Fruit fly (Drosophila melanogaster) whole organism: Measurements from ENCODE around the gene Gbp3.

Experiments
- CG8478 ChIP-seq: fragments of >200 bp; optimal IDR thresholded peaks from 2 replicates; lab custom pipeline; 2018; ENCODE audit warnings: inconsistent platforms
- Dll ChIP-seq: fragments of >200 bp; optimal IDR thresholded peaks from 2 replicates; lab custom pipeline; 2017
- EcR ChIP-seq, 2 experiments: fragments of >200 bp; optimal IDR thresholded peaks; 2 replicates each; lab custom pipeline; 2017; ENCODE audit warnings: missing biosample characterization in 2 of 2, missing genetic modification characterization in 2 of 2, missing genetic modification reagents in 2 of 2
- pan ChIP-seq: fragments of >200 bp; optimal IDR thresholded peaks from 2 replicates; lab custom pipeline; 2017
- psq ChIP-seq: fragments of >200 bp; optimal IDR thresholded peaks from 2 replicates; lab custom pipeline; 2017
- usp ChIP-seq: fragments of >200 bp; optimal IDR thresholded peaks from 2 replicates; lab custom pipeline; 2017; ENCODE audit warnings: missing biosample characterization, missing genetic modification characterization, mixed read lengths

The Gbp3 gene

DNA sequence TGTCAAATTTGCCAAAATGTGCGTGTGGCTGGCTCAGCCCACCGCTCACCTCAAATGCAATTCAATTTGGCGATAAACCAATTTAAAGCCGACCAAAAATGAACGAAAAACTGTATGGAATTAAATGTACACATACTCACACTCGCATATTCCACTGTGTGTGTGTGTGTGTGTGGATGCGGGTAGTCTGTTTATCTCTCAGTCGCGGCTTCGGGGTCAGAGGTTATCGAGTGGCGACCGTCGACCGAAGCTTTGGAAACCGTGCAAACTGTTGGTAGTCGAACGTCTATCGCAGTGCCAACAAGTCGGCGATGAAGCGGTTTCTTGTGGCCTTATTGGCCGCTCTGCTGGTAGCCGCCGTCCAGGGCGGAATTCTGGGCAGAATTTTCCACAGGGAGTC lies at the start of gene Gbp3:
Gene Gbp3, plus strand, starts transcription at position 274 of the 400 bp plus-strand sequence.
- TF ChIP-seq psq (no peak), CG8478 (lab: Kevin White, UChicago) (no peak), pan (lab: Kevin White, UChicago) (no peak), usp (no peak), EcR (GFP tag; optimal IDR thresholded peaks at IDR 0.05; lab: Kevin White, UChicago) (no peak), Dll (lab: Kevin White, UChicago) (no peak)

dm6 chr3R:22965220-22965619 lies 11.8 kb upstream of the Gbp3 start:
- TF ChIP-seq pan (lab: Kevin White, UChicago) (no peak), usp (no peak), psq (no peak), Dll (lab: Kevin White, UChicago) (no peak), CG8478 (lab: Kevin White, UChicago) (no peak)

DNA sequence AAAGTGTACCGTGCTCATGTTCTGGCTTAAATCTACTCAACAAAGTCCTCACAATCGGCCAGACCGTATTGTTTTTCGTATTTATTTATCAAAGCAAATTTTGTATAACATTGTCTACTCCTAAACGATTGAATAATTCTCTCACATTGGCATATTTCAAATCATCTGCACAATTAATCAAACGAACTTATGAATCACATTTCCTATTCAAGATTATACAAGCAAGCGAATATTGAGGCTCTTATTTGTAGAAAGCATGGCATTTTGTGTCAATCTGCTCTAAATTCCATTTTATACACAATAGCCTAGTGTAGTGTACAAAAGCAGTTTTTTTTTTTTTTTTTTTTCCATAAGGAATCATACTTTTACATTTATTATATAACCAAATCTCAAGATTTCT lies 11.1 kb upstream of the Gbp3 start, which contains the start of gene Tpl94D:
Gene Tpl94D, plus strand, starts transcription at position 301 of the 400 bp plus-strand sequence.
- no peak for TF ChIP-seq usp
- TF ChIP-seq EcR (GFP tag; optimal IDR thresholded peaks at IDR 0.05; lab: Kevin White, UChicago) = no peak
- TF ChIP-seq Dll (lab: Kevin White, UChicago) = no peak
- TF ChIP-seq CG8478 (lab: Kevin White, UChicago) = no peak
- TF ChIP-seq pan (lab: Kevin White, UChicago) = no peak
- TF ChIP-seq psq = no peak

DNA sequence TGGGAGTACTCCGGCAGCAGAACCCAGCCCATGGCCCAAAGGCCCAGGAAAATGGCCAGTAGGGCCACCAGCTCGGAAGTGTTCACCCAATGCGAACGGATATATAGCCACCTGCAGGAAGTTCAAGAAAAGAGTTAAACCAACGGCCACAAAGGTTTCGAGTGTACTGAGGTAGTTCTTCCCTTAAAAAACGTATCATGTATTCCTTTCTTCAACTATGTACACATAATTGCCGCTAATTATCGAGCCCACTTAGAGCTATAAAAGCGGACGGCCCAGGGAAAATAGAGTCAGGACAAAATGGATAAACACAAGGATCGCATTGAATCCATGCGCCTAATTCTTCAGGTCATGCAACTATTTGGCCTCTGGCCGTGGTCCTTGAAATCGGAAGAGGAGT lies 9.9 kb downstream of the Gbp3 start, which contains the start of gene Or94a:
Gene Or94a, plus strand, starts transcription at position 301 of the 400 bp plus-strand sequence.
- TF ChIP-seq psq (no peak), EcR (GFP tag; optimal IDR thresholded peaks at IDR 0.05; lab: Kevin White, UChicago) (no peak), usp (no peak), CG8478 (lab: Kevin White, UChicago) (no peak), Dll (lab: Kevin White, UChicago) (no peak), pan (lab: Kevin White, UChicago) (no peak)

DNA sequence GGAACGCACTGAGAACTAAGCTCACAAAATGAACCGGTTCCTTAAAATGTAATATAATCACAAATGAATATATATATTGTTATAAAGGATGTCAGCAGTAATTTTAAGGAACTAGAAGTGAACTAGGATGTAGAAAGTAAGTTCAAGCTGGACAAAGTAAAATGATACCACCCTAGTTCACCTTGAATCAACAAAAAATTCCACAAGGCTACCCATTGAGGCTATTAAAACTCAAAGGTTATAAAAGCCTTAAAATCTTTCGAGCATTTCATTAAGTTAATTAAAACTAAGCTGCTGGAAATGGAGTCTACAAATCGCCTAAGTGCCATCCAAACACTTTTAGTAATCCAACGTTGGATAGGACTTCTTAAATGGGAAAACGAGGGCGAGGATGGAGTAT lies 11.9 kb downstream of the Gbp3 start, which contains the start of gene Or94b:
Gene Or94b, plus strand, starts transcription at position 301 of the 400 bp plus-strand sequence.
- TF ChIP-seq pan (lab: Kevin White, UChicago) (no peak), usp (no peak), EcR (GFP tag; optimal IDR thresholded peaks at IDR 0.05; lab: Kevin White, UChicago) (no peak), Dll (lab: Kevin White, UChicago) (no peak), psq (no peak), CG8478 (lab: Kevin White, UChicago) (no peak)

- no peak for TF ChIP-seq CG8478 (lab: Kevin White, UChicago)
- TF ChIP-seq Dll (lab: Kevin White, UChicago) = no peak
- no peak for TF ChIP-seq EcR (GFP tag; optimal IDR thresholded peaks at IDR 0.05; lab: Kevin White, UChicago)
- TF ChIP-seq usp = no peak
Measured at dm6 chr3R:22997912-22998622, 21.0 kb downstream of the Gbp3 start, which contains the start of gene Nha2. Gene Nha2 (minus strand): TSS chr3R:22998528.

- TF ChIP-seq CG8478 (lab: Kevin White, UChicago) = no peak
- no peak for TF ChIP-seq EcR (GFP tag; optimal IDR thresholded peaks at IDR 0.05; lab: Kevin White, UChicago)
- no peak for TF ChIP-seq usp
- no peak for TF ChIP-seq pan (lab: Kevin White, UChicago)
- no peak for TF ChIP-seq Dll (lab: Kevin White, UChicago)
- no peak for TF ChIP-seq psq
Measured at dm6 chr3R:22998623-22999179, 21.6 kb downstream of the Gbp3 start.

DNA sequence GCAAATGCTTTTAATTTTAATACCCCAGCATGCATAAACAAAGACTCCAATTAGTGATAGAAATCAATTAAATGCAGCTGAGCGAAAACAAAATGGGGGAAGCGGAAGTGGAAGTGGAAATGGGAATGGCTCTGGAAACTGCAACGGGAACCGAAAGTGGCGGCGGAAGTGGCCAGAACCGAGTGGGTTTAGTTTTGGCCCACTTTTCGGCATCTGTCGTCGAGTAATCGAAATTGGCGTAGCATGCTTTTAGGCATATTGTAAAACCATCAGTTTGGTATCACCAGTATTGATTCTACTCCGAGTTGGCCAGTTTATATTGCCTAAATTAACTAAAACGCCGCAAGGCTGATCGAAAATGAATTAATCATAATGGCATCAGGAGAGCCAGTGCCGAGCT lies 27.1 kb downstream of the Gbp3 start:
- TF ChIP-seq psq = no peak
- TF ChIP-seq Dll (lab: Kevin White, UChicago) = no peak
- TF ChIP-seq CG8478 (lab: Kevin White, UChicago) = no peak

dm6 chr3R:23009480-23010115 lies 32.5 kb downstream of the Gbp3 start:
- TF ChIP-seq pan (lab: Kevin White, UChicago) (no peak), psq (no peak), Dll (lab: Kevin White, UChicago) (no peak)

DNA sequence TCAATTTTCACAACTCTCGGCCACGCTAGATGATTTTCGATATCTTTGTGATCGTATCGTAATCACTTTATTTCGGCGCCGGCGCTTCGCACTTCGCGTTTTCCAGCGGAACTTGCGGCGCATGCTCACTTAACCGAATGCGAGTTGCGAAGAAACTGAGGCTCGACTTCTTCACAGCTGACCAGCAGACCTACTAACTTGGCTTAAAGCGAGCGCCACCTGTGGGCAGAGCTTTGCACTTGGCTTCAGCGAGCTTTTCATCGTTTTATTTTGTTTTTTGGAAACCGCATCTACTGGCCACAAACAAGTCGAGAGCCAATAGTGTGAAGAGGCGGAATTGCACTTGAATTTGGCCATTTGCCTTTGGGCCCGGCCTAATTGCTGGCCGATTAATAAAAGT lies 33.3 kb downstream of the Gbp3 start, which contains the start of gene CG34375:
Gene CG34375, minus strand, starts transcription at position 157 of the 400 bp plus-strand sequence.
- no peak for TF ChIP-seq psq
- no peak for TF ChIP-seq usp
- TF ChIP-seq Dll (lab: Kevin White, UChicago) = no peak
- no peak for TF ChIP-seq EcR (GFP tag; optimal IDR thresholded peaks at IDR 0.05; lab: Kevin White, UChicago)
- no peak for TF ChIP-seq CG8478 (lab: Kevin White, UChicago)
- TF ChIP-seq pan (lab: Kevin White, UChicago) = no peak

DNA sequence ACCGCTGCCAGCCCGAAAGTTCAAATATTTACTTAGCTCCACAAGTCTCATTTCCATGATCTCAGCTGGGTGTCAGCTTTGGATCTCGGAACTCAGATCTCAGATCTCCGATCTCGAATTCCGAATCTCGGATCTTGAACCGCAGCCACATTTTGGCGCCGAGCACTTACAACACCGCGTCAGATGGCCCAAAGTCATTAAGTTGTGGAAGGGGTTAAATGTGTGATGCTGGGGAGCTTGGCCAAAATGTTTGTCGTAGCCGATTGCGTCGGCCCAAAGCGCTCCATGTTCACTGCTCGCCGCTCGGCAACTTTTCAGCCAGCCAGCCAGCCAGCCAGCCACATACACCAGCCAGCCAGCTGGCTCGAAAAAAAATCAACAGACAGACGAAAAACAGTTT lies 34.9 kb downstream of the Gbp3 start, which contains the start of gene CG6688:
Gene CG6688, plus strand, starts transcription at position 396 of the 400 bp plus-strand sequence.
- TF ChIP-seq psq = no peak
- TF ChIP-seq Dll (lab: Kevin White, UChicago) = no peak
- TF ChIP-seq CG8478 (lab: Kevin White, UChicago) = no peak
- no peak for TF ChIP-seq pan (lab: Kevin White, UChicago)
- no peak for TF ChIP-seq usp
- TF ChIP-seq EcR (GFP tag; optimal IDR thresholded peaks at IDR 0.05; lab: Kevin White, UChicago) = no peak

DNA sequence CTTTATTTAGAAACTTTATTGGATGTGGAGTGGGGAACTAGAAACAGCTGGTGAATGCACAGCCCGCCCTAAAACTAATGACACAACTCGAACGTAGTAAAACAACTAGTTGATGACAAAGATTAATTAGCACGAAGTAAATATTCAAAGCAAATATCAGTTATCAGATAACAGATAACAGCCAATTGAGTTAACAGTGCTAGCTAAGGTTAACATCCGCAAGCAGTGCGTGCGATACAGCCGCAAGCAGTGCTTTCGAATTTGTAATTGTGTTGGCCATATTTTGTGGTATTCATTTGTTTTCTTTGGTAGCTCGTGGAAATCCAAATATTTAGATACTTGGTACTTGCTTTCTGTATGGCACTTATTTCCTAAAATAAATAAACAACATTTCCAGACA lies 36.4 kb downstream of the Gbp3 start:
- TF ChIP-seq EcR (GFP tag; optimal IDR thresholded peaks at IDR 0.05; lab: Kevin White, UChicago) = peak; percentile 35 to 57
- TF ChIP-seq Dll (lab: Kevin White, UChicago) = no peak
